Fruit fly (Drosophila melanogaster): ENCODE measurements around the gene chm.

Gene chm

dm6 chr2L:7434737-7435356 lies 22.6 kb downstream of the chm start (continued):
- no peak for TF ChIP-seq D (optimal IDR thresholded peaks at IDR 0.05)
- no peak for TF ChIP-seq D (GFP tag; optimal IDR thresholded peaks at IDR 0.05)
- TF ChIP-seq CG4328 (GFP tag; optimal IDR thresholded peaks at IDR 0.05) = no peak
- no peak for TF ChIP-seq sima (GFP tag; optimal IDR thresholded peaks at IDR 0.05)
- TF ChIP-seq CG14667 (GFP tag; IDR thresholded peaks at IDR 0.05) = no peak
- no peak for TF ChIP-seq chif (GFP tag; optimal IDR thresholded peaks at IDR 0.05)
- TF ChIP-seq CG2202 (tag; optimal IDR thresholded peaks at IDR 0.05) = no peak
- no peak for TF ChIP-seq sr (GFP tag; IDR thresholded peaks at IDR 0.05)
- TF ChIP-seq CG4730 (GFP tag; IDR thresholded peaks at IDR 0.05) = peak; percentile 49; the same call in 1 of the 2 replicates
- TF ChIP-seq Trl (optimal IDR thresholded peaks at IDR 0.05) = no peak
- TF ChIP-seq Trl (GFP tag; optimal IDR thresholded peaks at IDR 0.05) = no peak
- TF ChIP-seq Bteb2 (GFP tag; optimal IDR thresholded peaks at IDR 0.05) = no peak
- TF ChIP-seq Doc2 (GFP tag; IDR thresholded peaks at IDR 0.05) = no peak
- TF ChIP-seq hkb (optimal IDR thresholded peaks at IDR 0.05) = no peak
- TF ChIP-seq hkb (GFP tag; IDR thresholded peaks at IDR 0.05) = peak; percentile 35
- peak; percentile 43 for TF ChIP-seq sisA (GFP tag; IDR thresholded peaks at IDR 0.05)
- no peak for TF ChIP-seq CG14860 (GFP tag; IDR thresholded peaks at IDR 0.05; ENCODE audit: partially characterized antibody)
- TF ChIP-seq jumu (GFP tag; optimal IDR thresholded peaks at IDR 0.05) = no peak
- no peak for TF ChIP-seq salm (tag; optimal IDR thresholded peaks at IDR 0.05)
- no peak for TF ChIP-seq CG18011 (GFP tag; optimal IDR thresholded peaks at IDR 0.05)
- no peak for TF ChIP-seq CG15073 (GFP tag; optimal IDR thresholded peaks at IDR 0.05)
- 0 out of 2 replicates have a peak, but pooled peaks have one; percentile 22 for TF ChIP-seq ap (GFP tag; IDR thresholded peaks at IDR 0.05)
- TF ChIP-seq CG11560 (tag; IDR thresholded peaks at IDR 0.05) = no peak
- TF ChIP-seq CG6813 (GFP tag; optimal IDR thresholded peaks at IDR 0.05) = no peak
- TF ChIP-seq Scr (GFP tag; IDR thresholded peaks at IDR 0.05; ENCODE audit: partially characterized antibody) = no peak
- TF ChIP-seq CG6765 (GFP tag; optimal IDR thresholded peaks at IDR 0.05) = peak; percentile 2
- no peak for TF ChIP-seq scrt (GFP tag; optimal IDR thresholded peaks at IDR 0.05)
- TF ChIP-seq CG7786 (GFP tag; optimal IDR thresholded peaks at IDR 0.05) = no peak
- no peak for TF ChIP-seq NC2β (GFP tag; optimal IDR thresholded peaks at IDR 0.05)
- TF ChIP-seq CG14014 (GFP tag; IDR thresholded peaks at IDR 0.05) = peak; percentile 69; the same call in 1 of the 2 replicates
- TF ChIP-seq gem (tag; optimal IDR thresholded peaks at IDR 0.05) = peak; percentile 54
- peak; percentile 77 for TF ChIP-seq CG32532 (GFP tag; IDR thresholded peaks at IDR 0.05)
- no peak for TF ChIP-seq pzg (GFP tag; optimal IDR thresholded peaks at IDR 0.05)
- TF ChIP-seq Sry-δ (GFP tag; optimal IDR thresholded peaks at IDR 0.05) = no peak
- no peak for TF ChIP-seq danr (GFP tag; IDR thresholded peaks at IDR 0.05)
- TF ChIP-seq Bgb (GFP tag; IDR thresholded peaks at IDR 0.05; ENCODE audit: partially characterized antibody) = no peak
- TF ChIP-seq CG43689 (GFP tag; IDR thresholded peaks at IDR 0.05) = no peak
- TF ChIP-seq CG2129 (GFP tag; IDR thresholded peaks at IDR 0.05; ENCODE audit: partially characterized antibody) = no peak
- TF ChIP-seq Hand (GFP tag; optimal IDR thresholded peaks at IDR 0.05) = peak; percentile 11
- TF ChIP-seq CG14050 (GFP tag; IDR thresholded peaks at IDR 0.05) = no peak
- TF ChIP-seq CG13424 (tag; optimal IDR thresholded peaks at IDR 0.05) = peak; percentile 43
- no peak for TF ChIP-seq vnd (GFP tag; IDR thresholded peaks at IDR 0.05; ENCODE audit: partially characterized antibody)
- TF ChIP-seq CG11093 (GFP tag; IDR thresholded peaks at IDR 0.05) = no peak
- TF ChIP-seq BtbVII (GFP tag; optimal IDR thresholded peaks at IDR 0.05) = peak; percentile 34
- no peak for TF ChIP-seq h (optimal IDR thresholded peaks at IDR 0.05)
- peak; percentile 63 for TF ChIP-seq CG6854 (GFP tag; optimal IDR thresholded peaks at IDR 0.05)
- TF ChIP-seq cas (GFP tag; IDR thresholded peaks at IDR 0.05) = 0 out of 2 replicates have a peak, but pooled peaks have one; percentile 26
- TF ChIP-seq maf-S (GFP tag; optimal IDR thresholded peaks at IDR 0.05) = no peak
- no peak for TF ChIP-seq kni (GFP tag; optimal IDR thresholded peaks at IDR 0.05)
- TF ChIP-seq CG8388 (GFP tag; optimal IDR thresholded peaks at IDR 0.05) = no peak
- peak; percentile 51 for TF ChIP-seq al (GFP tag; IDR thresholded peaks at IDR 0.05)
- no peak for TF ChIP-seq CG4617 (GFP tag; optimal IDR thresholded peaks at IDR 0.05; ENCODE audit: borderline replicate concordance)

All from whole organism, embryonic.